Worm (Caenorhabditis elegans) whole organism, L3 larva: ENCODE measurements around the gene F16B4.4.

Experiments used
- ZK546.5 ChIP-seq: sonication (generic microtip); optimal IDR thresholded peaks from 2 replicates; lab custom pipeline; 2017; ENCODE audit warnings: missing biosample characterization, missing genetic modification characterization
- aly-2 ChIP-seq: fragments of 150-350 bp; optimal IDR thresholded peaks from 2 replicates; lab custom pipeline; 2014; ENCODE audit warnings: missing biosample characterization, missing genetic modification characterization
- ama-1 ChIP-seq: fragments of 150-350 bp; optimal IDR thresholded peaks from 2 replicates; lab custom pipeline; 2018
- ceh-16 ChIP-seq: sonication (generic microtip); optimal IDR thresholded peaks from 2 replicates; lab custom pipeline; 2017; ENCODE audit warnings: missing biosample characterization, missing genetic modification characterization
- ceh-28 ChIP-seq: fragments of 150-350 bp; optimal IDR thresholded peaks from 2 replicates; lab custom pipeline; 2014; ENCODE audit warnings: missing biosample characterization, missing genetic modification reagents, missing genetic modification characterization
- ceh-82 ChIP-seq: fragments of 150-350 bp; optimal IDR thresholded peaks from 2 replicates; lab custom pipeline; 2014; ENCODE audit warnings: missing biosample characterization, missing genetic modification characterization
- ceh-9 ChIP-seq: sonication (generic microtip); optimal IDR thresholded peaks from 2 replicates; lab custom pipeline; 2018; ENCODE audit warnings: missing biosample characterization, missing genetic modification characterization
- daf-12 ChIP-seq: fragments of 150-350 bp; optimal IDR thresholded peaks from 2 replicates; lab custom pipeline; 2014; ENCODE audit warnings: missing biosample characterization, missing genetic modification reagents, missing genetic modification characterization
- egl-5 ChIP-seq: fragments of 150-350 bp; optimal IDR thresholded peaks from 2 replicates; lab custom pipeline; 2017; ENCODE audit warnings: missing biosample characterization, missing genetic modification reagents, missing genetic modification characterization, inconsistent platforms
- elt-2 ChIP-seq: sonication (generic microtip); optimal IDR thresholded peaks from 2 replicates; lab custom pipeline; 2016; ENCODE audit warnings: missing genetic modification reagents, mild to moderate bottlenecking, missing genetic modification characterization, missing compliant biosample characterization
- eor-1 ChIP-seq, 2 experiments: fragments of 150-350 bp; optimal IDR thresholded peaks; 2 replicates each; lab custom pipeline; 2014 to 2018; ENCODE audit warnings: missing biosample characterization in 2 of 2, missing genetic modification characterization in 2 of 2
- fkh-10 ChIP-seq: sonication (generic microtip); optimal IDR thresholded peaks from 2 replicates; lab custom pipeline; 2017; ENCODE audit warnings: missing biosample characterization, missing genetic modification reagents, missing genetic modification characterization
- fos-1 ChIP-seq: fragments of 150-350 bp; optimal IDR thresholded peaks from 2 replicates; lab custom pipeline; 2014; ENCODE audit warnings: missing biosample characterization, missing genetic modification characterization
- hmg-11 ChIP-seq: sonication (generic microtip); optimal IDR thresholded peaks from 2 replicates; lab custom pipeline; 2016; ENCODE audit warnings: missing genetic modification characterization, missing compliant biosample characterization
- lin-15B ChIP-seq: fragments of 150-350 bp; optimal IDR thresholded peaks from 2 replicates; lab custom pipeline; 2014; ENCODE audit warnings: missing biosample characterization, missing genetic modification characterization
- lin-39 ChIP-seq: fragments of 150-350 bp; optimal IDR thresholded peaks from 2 replicates; lab custom pipeline; 2018; ENCODE audit warnings: missing biosample characterization, missing genetic modification reagents, missing genetic modification characterization
- lsy-12 ChIP-seq: sonication (generic microtip); optimal IDR thresholded peaks from 2 replicates; lab custom pipeline; 2016; ENCODE audit warnings: mild to moderate bottlenecking, missing genetic modification characterization, missing compliant biosample characterization
- mdl-1 ChIP-seq: fragments of 150-350 bp; optimal IDR thresholded peaks from 2 replicates; lab custom pipeline; 2014; ENCODE audit warnings: missing biosample characterization, missing genetic modification characterization
- mml-1 ChIP-seq: fragments of 150-350 bp; sonication (generic microtip); optimal IDR thresholded peaks from 3 replicates; lab custom pipeline; 2014; ENCODE audit warnings: missing biosample characterization, missing genetic modification characterization
- nfya-1 ChIP-seq: sonication (generic microtip); optimal IDR thresholded peaks from 2 replicates; lab custom pipeline; 2017; ENCODE audit warnings: missing genetic modification characterization, mild to moderate bottlenecking, missing compliant biosample characterization, antibody characterized with exemption, moderate library complexity; ENCODE audit not compliant: insufficient read depth
- nhr-23 ChIP-seq: fragments of 150-350 bp; optimal IDR thresholded peaks from 2 replicates; lab custom pipeline; 2014; ENCODE audit warnings: missing biosample characterization, missing genetic modification reagents, missing genetic modification characterization
- nhr-25 ChIP-seq: sonication (generic microtip); optimal IDR thresholded peaks from 2 replicates; lab custom pipeline; 2017; ENCODE audit warnings: missing biosample characterization, missing genetic modification characterization
- nhr-43 ChIP-seq: sonication (generic microtip); optimal IDR thresholded peaks from 2 replicates; lab custom pipeline; 2016; ENCODE audit warnings: mild to moderate bottlenecking, missing genetic modification characterization, missing compliant biosample characterization; ENCODE audit not compliant: poor library complexity, severe bottlenecking
- nhr-67 ChIP-seq: fragments of 150-350 bp; optimal IDR thresholded peaks from 2 replicates; lab custom pipeline; 2014; ENCODE audit warnings: missing biosample characterization, missing genetic modification characterization
- nhr-76 ChIP-seq: fragments of 150-350 bp; sonication (generic microtip); optimal IDR thresholded peaks from 5 replicates; lab custom pipeline; 2014; ENCODE audit warnings: missing biosample characterization, missing genetic modification characterization
- nhr-77 ChIP-seq: fragments of 150-350 bp; optimal IDR thresholded peaks from 2 replicates; lab custom pipeline; 2014; ENCODE audit warnings: missing biosample characterization, missing genetic modification characterization
- pha-4 ChIP-seq: fragments of 150-350 bp; optimal IDR thresholded peaks from 2 replicates; lab custom pipeline; 2014; ENCODE audit warnings: missing biosample characterization, missing genetic modification reagents, missing genetic modification characterization
- pqm-1 ChIP-seq: fragments of 150-350 bp; optimal IDR thresholded peaks from 2 replicates; lab custom pipeline; 2017; ENCODE audit warnings: missing biosample characterization, missing genetic modification characterization, inconsistent platforms
- sea-2 ChIP-seq: fragments of 150-350 bp; sonication (generic microtip); optimal IDR thresholded peaks from 4 replicates; lab custom pipeline; 2014; ENCODE audit warnings: missing biosample characterization, missing genetic modification reagents, missing genetic modification characterization
- snpc-4 ChIP-seq: fragments of 150-350 bp; optimal IDR thresholded peaks from 2 replicates; lab custom pipeline; 2014; ENCODE audit warnings: missing biosample characterization, missing genetic modification characterization
- tbx-2 ChIP-seq: sonication (generic microtip); optimal IDR thresholded peaks from 2 replicates; lab custom pipeline; 2016; ENCODE audit warnings: mild to moderate bottlenecking, missing genetic modification characterization, missing compliant biosample characterization
- unc-39 ChIP-seq: sonication (generic microtip); optimal IDR thresholded peaks from 4 replicates; lab custom pipeline; 2017; ENCODE audit warnings: missing biosample characterization, missing genetic modification characterization
- unc-62 ChIP-seq: fragments of 150-350 bp; sonication (generic microtip); optimal IDR thresholded peaks from 4 replicates; lab custom pipeline; 2014; ENCODE audit warnings: missing biosample characterization, missing genetic modification reagents, missing genetic modification characterization
- zag-1 ChIP-seq: fragments of 150-350 bp; optimal IDR thresholded peaks from 2 replicates; lab custom pipeline; 2014; ENCODE audit warnings: missing biosample characterization, missing genetic modification characterization
- ztf-11 ChIP-seq: fragments of 150-350 bp; optimal IDR thresholded peaks from 2 replicates; lab custom pipeline; 2014; ENCODE audit warnings: missing biosample characterization, missing genetic modification characterization
- ztf-4 ChIP-seq: fragments of 150-350 bp; optimal IDR thresholded peaks from 2 replicates; lab custom pipeline; 2014; ENCODE audit warnings: missing biosample characterization, missing genetic modification characterization

The F16B4.4 gene

DNA sequence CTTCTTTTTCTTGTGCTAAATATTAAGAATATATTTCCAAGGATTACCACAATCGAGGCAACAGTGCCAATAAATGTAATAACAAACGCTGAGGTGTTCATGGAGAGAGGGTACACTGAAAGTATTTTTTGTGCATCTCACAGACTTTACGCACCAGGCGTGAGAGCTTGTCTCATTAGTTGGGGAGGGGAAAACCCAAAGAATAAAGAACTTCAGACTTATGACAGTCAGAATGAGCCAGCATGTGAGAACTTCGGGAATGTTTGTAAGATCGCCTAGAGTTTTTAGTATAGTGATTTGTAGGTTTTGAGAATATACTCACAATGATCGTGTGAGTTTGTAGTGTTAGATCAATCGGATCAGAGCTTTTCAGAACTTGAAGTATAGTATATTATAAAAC lies 20.9 kb downstream of the F16B4.4 start, which contains the start of gene srbc-41:
Gene srbc-41, minus strand, starts transcription at position 101 of the 400 bp plus-strand sequence.
- no peak for TF ChIP-seq pha-4 (tag; lab: Kevin White, UChicago)
- no peak for TF ChIP-seq ceh-9
- no peak for TF ChIP-seq ztf-4 (tag; lab: Kevin White, UChicago)
- no peak for TF ChIP-seq nhr-67 (tag; lab: Kevin White, UChicago)
- TF ChIP-seq nhr-43 (tag; lab: Kevin White, UChicago) = no peak
- no peak for TF ChIP-seq pqm-1
- no peak for TF ChIP-seq ceh-82 (tag; lab: Kevin White, UChicago)

DNA sequence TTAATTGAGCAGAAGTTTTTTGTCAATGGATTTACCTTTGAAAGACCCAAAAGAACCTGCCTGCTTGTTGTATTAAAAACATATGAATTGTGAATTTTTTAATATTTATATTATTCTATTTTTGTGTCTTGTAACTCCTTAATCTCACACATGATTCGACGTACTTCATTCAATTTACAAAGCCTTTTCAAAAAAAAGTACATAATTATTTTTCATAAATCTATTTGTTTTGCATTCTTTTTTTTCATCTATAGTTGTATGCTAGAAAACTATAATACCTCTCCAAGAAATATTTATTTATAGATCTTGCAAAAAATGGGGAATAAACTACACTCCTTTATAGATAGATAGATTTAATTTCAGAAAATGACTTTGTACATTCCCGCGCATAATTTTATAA lies 24.9 kb downstream of the F16B4.4 start, which contains the start of gene nhr-179:
Gene nhr-179, minus strand, starts transcription at position 101 of the 400 bp plus-strand sequence.
- TF ChIP-seq ZK546.5 (peak; percentile 67), ztf-4 (tag; lab: Kevin White, UChicago) (no peak)

DNA sequence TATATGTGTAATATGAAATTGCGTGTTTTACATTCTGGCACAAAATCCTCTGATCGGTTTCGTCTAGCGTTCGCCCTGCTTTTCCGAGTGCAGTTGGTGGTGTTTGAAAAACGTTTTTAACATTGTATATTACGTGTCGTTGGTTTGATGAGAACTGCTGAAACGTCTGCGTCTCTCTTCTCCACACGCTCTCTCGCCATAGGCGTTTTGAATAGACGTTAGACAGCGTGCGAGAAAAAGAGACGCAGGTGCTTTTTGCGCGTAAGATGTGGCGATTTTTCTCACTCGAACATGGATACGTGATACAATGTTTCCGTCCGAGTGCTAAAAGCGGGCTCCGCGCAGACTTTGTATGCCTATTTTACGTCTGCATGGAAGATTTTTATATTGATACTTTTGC lies 26.7 kb downstream of the F16B4.4 start:
- TF ChIP-seq zag-1 (tag; lab: Kevin White, UChicago) (no peak), fos-1 (tag; lab: Kevin White, UChicago) (no peak), lin-15B (tag; lab: Kevin White, UChicago) (no peak), sea-2 (GFP tag; lab: Kevin White, UChicago) (no peak), aly-2 (tag; lab: Kevin White, UChicago) (no peak), nfya-1 (tag; lab: Kevin White, UChicago) (no peak), lin-39 (tag; lab: Kevin White, UChicago) (no peak), nhr-77 (no peak)

DNA sequence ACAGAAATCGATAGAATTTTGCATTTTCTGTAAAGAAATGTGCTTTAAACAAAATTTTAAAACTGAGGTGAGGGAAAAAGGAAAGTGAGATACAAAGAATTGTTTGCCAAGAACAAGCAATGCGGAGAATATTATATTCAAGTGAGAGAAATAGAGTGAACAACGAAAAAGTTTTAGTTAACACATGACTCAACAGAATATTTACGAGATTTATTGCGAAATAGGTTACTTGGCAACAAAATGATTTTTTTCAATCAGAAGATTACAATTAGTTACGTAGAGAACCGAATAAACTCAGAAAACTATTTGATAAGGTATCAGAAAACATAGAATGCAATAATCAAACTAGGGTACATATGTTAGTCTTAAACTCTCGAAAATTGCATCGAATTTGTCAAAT lies 27.7 kb downstream of the F16B4.4 start, which contains the start of gene nhr-117:
Gene nhr-117, minus strand, starts transcription at position 27 of the 400 bp plus-strand sequence.
- TF ChIP-seq pha-4 (tag; lab: Kevin White, UChicago) (peak; percentile 82), nhr-25 (tag; lab: Kevin White, UChicago) (no peak), elt-2 (tag; lab: Kevin White, UChicago) (peak; percentile 43), ZK546.5 (peak; percentile 2)

DNA sequence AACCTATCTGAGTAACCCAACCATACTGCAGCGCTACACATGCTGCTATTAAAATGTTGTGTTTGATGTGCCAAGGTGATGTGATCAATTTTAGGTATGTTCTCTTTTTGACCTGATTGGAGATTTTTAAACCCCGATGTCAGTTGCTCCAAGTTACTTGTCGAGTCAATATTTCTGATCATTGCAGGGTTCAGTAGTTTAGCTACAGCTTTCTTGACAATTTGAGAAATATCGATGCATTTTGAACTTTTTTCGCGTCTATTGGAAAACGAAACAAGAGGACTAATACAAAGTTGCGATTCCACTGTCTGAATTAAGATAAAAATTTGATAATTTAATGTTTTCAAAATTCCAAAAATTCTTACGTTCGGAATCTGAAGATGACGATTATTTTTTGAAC lies 29.6 kb downstream of the F16B4.4 start:
- TF ChIP-seq ZK546.5 (peak; percentile 31), snpc-4 (no peak), pqm-1 (no peak), ceh-28 (tag; lab: Kevin White, UChicago) (no peak)

DNA sequence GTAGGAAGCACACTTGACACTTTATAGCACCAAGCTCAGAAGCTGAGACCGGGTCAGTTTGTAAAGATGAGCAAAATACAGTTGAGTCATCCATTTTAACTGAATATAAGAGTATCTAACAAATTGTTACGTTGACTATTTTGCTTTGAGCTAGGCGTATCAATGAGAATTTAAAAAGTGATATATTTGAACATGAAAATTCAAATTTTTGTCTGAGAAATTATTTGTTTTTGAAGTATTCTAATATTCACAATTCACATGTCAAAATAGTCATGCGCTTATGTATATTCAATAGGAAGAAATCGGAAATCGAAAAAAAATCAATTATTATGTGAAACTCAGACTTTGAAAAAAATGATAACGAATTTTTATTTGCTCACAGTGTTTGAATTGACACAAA lies 30.5 kb downstream of the F16B4.4 start, which contains the start of gene nhr-110:
Gene nhr-110, minus strand, starts transcription at position 101 of the 400 bp plus-strand sequence.
- TF ChIP-seq ZK546.5 (peak; percentile 35), pha-4 (tag; lab: Kevin White, UChicago) (peak; percentile 11), hmg-11 (tag; lab: Kevin White, UChicago) (no peak)

DNA sequence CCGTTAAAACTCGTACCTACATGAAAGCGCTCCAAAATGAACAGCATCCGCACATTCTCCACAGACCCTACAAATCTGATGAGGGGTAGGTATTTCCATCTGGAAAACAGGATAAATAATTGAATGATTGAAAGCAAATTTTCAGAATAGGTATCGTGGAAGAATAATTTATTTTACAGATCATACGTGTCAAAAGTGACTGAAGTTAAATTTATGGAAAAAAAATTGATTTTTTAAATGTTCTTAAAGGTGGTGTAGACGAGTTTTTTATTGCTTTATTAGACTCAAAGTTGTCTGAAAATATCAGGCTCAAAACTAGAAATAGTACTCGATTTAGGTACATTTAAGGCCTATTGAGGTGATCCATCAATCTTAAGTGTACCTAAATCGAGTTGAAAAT lies 32.9 kb downstream of the F16B4.4 start, which contains the start of gene nhr-237:
Gene nhr-237, minus strand, starts transcription at position 101 of the 400 bp plus-strand sequence.
- TF ChIP-seq ztf-11 (tag; lab: Kevin White, UChicago) = no peak
- peak; percentile 31 for TF ChIP-seq ZK546.5

DNA sequence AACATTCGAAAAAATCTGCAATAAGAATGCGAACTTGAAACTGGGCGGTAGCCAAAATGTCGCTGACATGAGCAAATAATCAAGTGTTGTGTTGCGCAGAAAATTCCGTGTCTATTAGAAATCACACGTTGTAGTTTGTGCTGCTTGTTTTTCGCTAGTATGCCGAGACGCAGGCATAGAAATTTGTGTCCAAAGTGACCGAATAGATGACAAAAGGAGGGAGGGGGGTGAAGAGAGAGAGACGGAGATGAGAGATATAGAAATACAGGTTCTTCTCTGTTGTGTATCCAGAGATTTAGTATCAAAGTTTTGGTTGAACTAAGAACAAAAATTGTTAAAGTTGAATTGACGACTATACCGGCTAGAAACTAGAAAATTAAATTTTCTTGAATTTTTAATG lies 33.5 kb downstream of the F16B4.4 start:
- TF ChIP-seq nhr-77 = peak; percentile 44
- TF ChIP-seq zag-1 (tag; lab: Kevin White, UChicago) = no peak
- TF ChIP-seq nhr-43 (tag; lab: Kevin White, UChicago) = peak; percentile 78
- TF ChIP-seq ama-1 (lab: Kevin White, UChicago) = no peak
- TF ChIP-seq elt-2 (tag; lab: Kevin White, UChicago) = no peak
- no peak for TF ChIP-seq snpc-4
- no peak for TF ChIP-seq mml-1 (tag; lab: Kevin White, UChicago)
- TF ChIP-seq nhr-76 (tag; lab: Kevin White, UChicago) = no peak
- TF ChIP-seq fkh-10 (GFP tag; lab: Kevin White, UChicago) = no peak
- no peak for TF ChIP-seq ztf-4 (tag; lab: Kevin White, UChicago)
- no peak for TF ChIP-seq daf-12
- TF ChIP-seq eor-1 (tag; optimal IDR thresholded peaks at IDR 0.05; lab: Kevin White, UChicago) = no peak
- no peak for TF ChIP-seq tbx-2 (tag; lab: Kevin White, UChicago)
- no peak for TF ChIP-seq fos-1 (tag; lab: Kevin White, UChicago)
- TF ChIP-seq nhr-23 (tag; lab: Kevin White, UChicago) = peak; percentile 49
- TF ChIP-seq pha-4 (tag; lab: Kevin White, UChicago) = peak; percentile 54
- no peak for TF ChIP-seq lin-15B (tag; lab: Kevin White, UChicago)
- no peak for TF ChIP-seq ceh-82 (tag; lab: Kevin White, UChicago)
- peak; percentile 57 for TF ChIP-seq nhr-25 (tag; lab: Kevin White, UChicago)
- no peak for TF ChIP-seq lsy-12
- TF ChIP-seq egl-5 (tag; lab: Kevin White, UChicago) = no peak
- TF ChIP-seq pqm-1 = no peak
- no peak for TF ChIP-seq unc-62
- TF ChIP-seq sea-2 (GFP tag; lab: Kevin White, UChicago) = no peak
- no peak for TF ChIP-seq unc-39 (tag; lab: Kevin White, UChicago)
- no peak for TF ChIP-seq ceh-16
- TF ChIP-seq mdl-1 (tag; lab: Kevin White, UChicago) = no peak
- no peak for TF ChIP-seq nhr-67 (tag; lab: Kevin White, UChicago)
